Worm (Caenorhabditis elegans): Measurements from ENCODE around the gene F58A4.6.

ce11 chrIII:9595563-9595962 lies 18.7 kb upstream of the F58A4.6 start, which contains the start of gene rom-2:
- TF ChIP-seq nhr-11 (tag; optimal IDR thresholded peaks at IDR 0.05) (no peak), skn-1 (tag; optimal IDR thresholded peaks at IDR 0.05) (no peak), egl-27 (tag; optimal IDR thresholded peaks at IDR 0.05) (no peak), jun-1 (tag; optimal IDR thresholded peaks at IDR 0.05) (no peak), ceh-88 (GFP tag; IDR thresholded peaks at IDR 0.05) (no peak), unc-86 (tag; optimal IDR thresholded peaks at IDR 0.05) (no peak), mep-1 (tag; optimal IDR thresholded peaks at IDR 0.05) (no peak), ztf-11 (tag; optimal IDR thresholded peaks at IDR 0.05) (no peak), ztf-4 (tag; optimal IDR thresholded peaks at IDR 0.05) (no peak), F16B12.6 (tag; optimal IDR thresholded peaks at IDR 0.05) (no peak), C04F5.9 (tag; optimal IDR thresholded peaks at IDR 0.05) (no peak), elt-2 (tag; optimal IDR thresholded peaks at IDR 0.05) (no peak), nhr-12 (tag; optimal IDR thresholded peaks at IDR 0.05) (no peak)
